Fruit fly (Drosophila melanogaster) whole organism, pupa: Measurements from ENCODE around the gene Gk2.

Experiments
- D1 ChIP-seq: fragments of 200-800 bp; sonication (Bioruptor generic); optimal IDR thresholded peaks from 2 replicates; lab custom pipeline; 2018; ENCODE audit warnings: missing biosample characterization, mild to moderate bottlenecking, missing genetic modification characterization, moderate library complexity
- Ets98B ChIP-seq: fragments of 200-800 bp; sonication (Bioruptor generic); IDR thresholded peaks from 2 replicates; pipeline ENCODE4 v1.3.6; 2022; ENCODE audit warnings: missing biosample characterization, missing genetic modification characterization
- fd96Ca ChIP-seq: fragments of 200-800 bp; sonication (Bioruptor generic); IDR thresholded peaks from 3 replicates; pipeline ENCODE4 v1.3.6; 2022; ENCODE audit warnings: missing biosample characterization, missing genetic modification characterization
- rn ChIP-seq: fragments of 200-800 bp; sonication (Bioruptor generic); IDR thresholded peaks from 2 replicates; pipeline ENCODE4 v1.3.6; 2022; ENCODE audit warnings: missing biosample characterization, missing genetic modification characterization

DNA sequence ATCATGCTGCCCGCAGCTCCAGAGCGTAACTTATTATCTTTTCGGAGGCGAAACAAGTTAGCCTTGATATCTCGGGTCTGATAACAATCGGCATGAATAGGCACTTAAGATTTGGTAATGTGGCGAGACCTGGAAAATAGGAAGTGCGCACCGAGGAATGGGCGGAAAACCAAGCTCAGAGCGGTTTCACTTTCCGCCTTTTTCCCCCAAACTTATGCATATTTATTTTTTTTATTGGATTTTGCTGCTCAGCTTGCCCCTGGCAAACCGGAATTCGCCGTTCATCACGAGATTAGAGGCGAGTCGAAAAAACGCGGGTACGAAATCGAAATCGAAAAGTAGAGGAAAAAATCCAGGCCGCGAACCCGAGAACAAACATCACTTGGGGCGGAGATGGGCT is 16.7 kb downstream of the Gk2 start:
- no peak for TF ChIP-seq D1 (tag; lab: Kevin White, UChicago)
- TF ChIP-seq rn (GFP tag; lab: Robert Waterston, UW), result no peak
- TF ChIP-seq Ets98B, result no peak
- no peak for TF ChIP-seq fd96Ca (GFP tag; lab: Robert Waterston, UW)
